Fruit fly (Drosophila melanogaster) whole organism, wandering third instar larva: ENCODE results near the gene MESK4.

Source experiments
- Abd-B ChIP-seq: fragments of >200 bp; optimal IDR thresholded peaks from 2 replicates; lab custom pipeline; 2017; ENCODE audit warnings: missing biosample characterization, missing genetic modification characterization
- CG32264 ChIP-seq: fragments of 200-800 bp; sonication (Bioruptor generic); optimal IDR thresholded peaks from 2 replicates; lab custom pipeline; 2016; ENCODE audit warnings: missing biosample characterization, missing genetic modification characterization
- CG9705 ChIP-seq: fragments of 200-800 bp; sonication (Bioruptor generic); optimal IDR thresholded peaks from 2 replicates; lab custom pipeline; 2018; ENCODE audit warnings: missing biosample characterization, mild to moderate bottlenecking, missing genetic modification characterization
- CrebA ChIP-seq: fragments of 200-800 bp; sonication (Bioruptor generic); optimal IDR thresholded peaks from 2 replicates; lab custom pipeline; 2016; ENCODE audit warnings: missing biosample characterization, mild to moderate bottlenecking, missing genetic modification characterization, borderline replicate concordance
- Dfd ChIP-seq: fragments of >200 bp; optimal IDR thresholded peaks from 2 replicates; lab custom pipeline; 2017; ENCODE audit warnings: missing biosample characterization, missing genetic modification characterization
- GATAd ChIP-seq: sonication (Bioruptor generic); optimal IDR thresholded peaks from 2 replicates; lab custom pipeline; 2016; ENCODE audit warnings: missing biosample characterization, missing genetic modification characterization
- HLH106 ChIP-seq: fragments of 200-800 bp; optimal IDR thresholded peaks from 3 replicates; lab custom pipeline; 2019; ENCODE audit warnings: missing biosample characterization, mild to moderate bottlenecking, missing genetic modification characterization, moderate library complexity
- Hnf4 ChIP-seq: fragments of 200-800 bp; sonication (Bioruptor generic); optimal IDR thresholded peaks from 2 replicates; lab custom pipeline; 2016; ENCODE audit warnings: missing biosample characterization, mild to moderate bottlenecking, missing genetic modification characterization
- Hr83 ChIP-seq: fragments of 200-300 bp; sonication (Bioruptor generic); optimal IDR thresholded peaks from 2 replicates; lab custom pipeline; 2016; ENCODE audit warnings: missing biosample characterization, mild to moderate bottlenecking, missing genetic modification characterization, moderate library complexity; ENCODE audit not compliant: poor library complexity, severe bottlenecking
- Jra ChIP-seq: sonication (Bioruptor generic); optimal IDR thresholded peaks from 2 replicates; lab custom pipeline; 2016; ENCODE audit warnings: missing biosample characterization, missing genetic modification characterization
- Mio ChIP-seq: sonication (Bioruptor generic); optimal IDR thresholded peaks from 2 replicates; lab custom pipeline; 2016; ENCODE audit warnings: missing biosample characterization, missing genetic modification characterization
- Myc ChIP-seq: fragments of >200 bp; optimal IDR thresholded peaks from 2 replicates; lab custom pipeline; 2017
- N ChIP-seq: fragments of >200 bp; optimal IDR thresholded peaks from 2 replicates; lab custom pipeline; 2018; ENCODE audit warnings: missing biosample characterization, missing external identifiers, missing genetic modification characterization
- OdsH ChIP-seq: fragments of 200-800 bp; sonication (Bioruptor generic); optimal IDR thresholded peaks from 2 replicates; lab custom pipeline; 2016; ENCODE audit warnings: missing biosample characterization, mild to moderate bottlenecking, missing genetic modification characterization
- Rel ChIP-seq, 2 experiments: fragments of 200-800 bp; sonication (Bioruptor generic) in 1 of 2; optimal IDR thresholded peaks; 2 replicates in 1 of 2; 3 replicates in 1 of 2; lab custom pipeline; 2016 to 2019; ENCODE audit warnings: mild to moderate bottlenecking in 2 of 2, missing biosample characterization in 2 of 2, missing genetic modification characterization in 2 of 2, moderate library complexity in 1 of 2
- Sp1 ChIP-seq: fragments of 200-800 bp; sonication (Bioruptor generic); optimal IDR thresholded peaks from 3 replicates; lab custom pipeline; 2019; ENCODE audit warnings: missing biosample characterization, mild to moderate bottlenecking, missing genetic modification characterization, moderate library complexity
- Vsx2 ChIP-seq: fragments of 200-300, 225-300 bp; sonication (Bioruptor generic); optimal IDR thresholded peaks from 2 replicates; lab custom pipeline; 2018; ENCODE audit warnings: missing biosample characterization, missing genetic modification characterization; ENCODE audit not compliant: partially characterized antibody
- br ChIP-seq: fragments of 200-800 bp; sonication (Bioruptor generic); optimal IDR thresholded peaks from 2 replicates; lab custom pipeline; 2016; ENCODE audit warnings: missing biosample characterization, missing genetic modification characterization
- brk ChIP-seq: fragments of 200-800 bp; sonication (Bioruptor generic); optimal IDR thresholded peaks from 2 replicates; lab custom pipeline; 2016; ENCODE audit warnings: missing biosample characterization, mild to moderate bottlenecking, missing genetic modification characterization
- dl ChIP-seq, 2 experiments: fragments of 175-275, 200-275 bp in 1 of 2; fragments of 200-275 bp in 1 of 2; sonication (Bioruptor generic); optimal IDR thresholded peaks; lab custom pipeline; 2018; ENCODE audit warnings: mild to moderate bottlenecking in 2 of 2, missing biosample characterization in 2 of 2, missing genetic modification characterization in 2 of 2, moderate library complexity in 2 of 2; ENCODE audit not compliant: partially characterized antibody in 2 of 2, insufficient read depth in 1 of 2
- dmrt93B ChIP-seq: fragments of 200-800 bp; sonication (Bioruptor generic); optimal IDR thresholded peaks from 2 replicates; lab custom pipeline; 2018; ENCODE audit warnings: missing biosample characterization, mild to moderate bottlenecking, missing genetic modification characterization
- dsf ChIP-seq: sonication (Bioruptor generic); optimal IDR thresholded peaks from 2 replicates; lab custom pipeline; 2016; ENCODE audit warnings: missing biosample characterization, missing genetic modification characterization, borderline replicate concordance
- ey ChIP-seq: fragments of 200-800 bp; sonication (Bioruptor generic); optimal IDR thresholded peaks from 2 replicates; lab custom pipeline; 2016; ENCODE audit warnings: missing biosample characterization, missing genetic modification characterization
- foxo ChIP-seq, 2 experiments: fragments of 200-800 bp; sonication (Bioruptor generic); optimal IDR thresholded peaks; 2 replicates in 1 of 2; 3 replicates in 1 of 2; lab custom pipeline; 2016 to 2017; ENCODE audit warnings: missing biosample characterization in 2 of 2, missing genetic modification characterization in 2 of 2
- fru ChIP-seq: fragments of 200-800 bp; sonication (Bioruptor generic); optimal IDR thresholded peaks from 3 replicates; lab custom pipeline; 2016; ENCODE audit warnings: missing biosample characterization, mild to moderate bottlenecking, missing genetic modification characterization
- h ChIP-seq: fragments of 200-800 bp; sonication (Bioruptor generic); optimal IDR thresholded peaks from 3 replicates; lab custom pipeline; 2016; ENCODE audit warnings: missing biosample characterization, mild to moderate bottlenecking, missing genetic modification characterization
- jim ChIP-seq: fragments of 175-275, 200-325 bp; sonication (Bioruptor generic); optimal IDR thresholded peaks from 2 replicates; lab custom pipeline; 2016; ENCODE audit warnings: missing biosample characterization, mild to moderate bottlenecking, missing genetic modification characterization
- pan ChIP-seq: fragments of >200 bp; optimal IDR thresholded peaks from 2 replicates; lab custom pipeline; 2017
- psq ChIP-seq: fragments of 200-800 bp; sonication (Bioruptor generic); optimal IDR thresholded peaks from 3 replicates; lab custom pipeline; 2017; ENCODE audit warnings: missing biosample characterization, mild to moderate bottlenecking, missing genetic modification characterization, moderate library complexity
- sv ChIP-seq: fragments of 200-800 bp; sonication (Bioruptor generic); optimal IDR thresholded peaks from 3 replicates; lab custom pipeline; 2016; ENCODE audit warnings: missing biosample characterization, missing genetic modification characterization
- usp ChIP-seq: fragments of >200 bp; optimal IDR thresholded peaks from 2 replicates; lab custom pipeline; 2017; ENCODE audit warnings: missing biosample characterization, missing genetic modification characterization
- woc ChIP-seq: sonication (Bioruptor generic); optimal IDR thresholded peaks from 2 replicates; lab custom pipeline; 2016; ENCODE audit warnings: missing biosample characterization, mild to moderate bottlenecking, missing genetic modification characterization

MESK4 gene

DNA sequence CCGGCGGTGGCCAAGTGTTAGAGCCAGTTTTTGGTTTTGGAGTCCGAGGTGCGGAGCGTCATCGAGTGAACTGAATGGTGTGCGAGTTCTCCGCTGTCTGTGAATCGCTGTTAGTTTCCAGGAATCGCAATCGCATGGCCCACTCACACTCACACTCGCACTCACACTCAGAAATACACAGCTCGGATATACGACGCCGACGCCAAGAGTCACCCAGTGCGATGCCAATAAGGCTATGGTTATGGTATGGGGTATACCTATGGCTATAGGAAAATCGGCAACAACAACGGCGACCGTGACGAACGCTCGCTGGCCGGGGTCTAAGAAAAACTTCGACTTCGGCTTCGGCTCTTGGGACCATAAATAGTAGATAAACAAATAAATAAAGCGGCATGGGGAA lies 16.5 kb upstream of the MESK4 start, which contains the start of gene Abd-B:
Gene Abd-B (minus strand): TSS at position 101 of the 400 bp plus-strand sequence.
- TF ChIP-seq Hnf4 = no peak

DNA sequence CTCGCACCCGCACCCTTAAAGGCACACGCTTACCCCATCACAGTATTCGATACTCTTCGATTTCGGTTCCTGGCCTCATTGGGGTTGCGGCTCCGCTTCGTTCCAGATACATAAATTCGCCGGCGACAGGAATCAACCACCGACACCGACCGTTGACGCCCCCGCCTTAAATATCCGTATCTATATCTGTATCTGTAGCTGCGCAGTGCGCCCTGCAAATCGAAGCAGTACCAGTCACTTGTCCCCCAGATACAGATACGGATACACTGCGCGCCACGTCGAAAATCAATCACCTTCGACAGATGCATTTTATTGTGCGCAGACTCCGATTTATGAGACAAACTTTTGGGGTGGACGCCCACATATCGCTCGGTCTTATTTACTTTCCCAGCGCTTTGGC lies 16.0 kb upstream of the MESK4 start:
- TF ChIP-seq Abd-B (GFP tag; lab: Kevin White, UChicago) (no peak), ey (GFP tag; lab: Kevin White, UChicago) (no peak), CG9705 (no peak), sv (GFP tag; lab: Kevin White, UChicago) (no peak), Myc (lab: Kevin White, UChicago) (no peak), psq (GFP tag; lab: Kevin White, UChicago) (no peak), Mio (GFP tag; lab: Kevin White, UChicago) (no peak), CG32264 (GFP tag; lab: Kevin White, UChicago) (no peak)

DNA sequence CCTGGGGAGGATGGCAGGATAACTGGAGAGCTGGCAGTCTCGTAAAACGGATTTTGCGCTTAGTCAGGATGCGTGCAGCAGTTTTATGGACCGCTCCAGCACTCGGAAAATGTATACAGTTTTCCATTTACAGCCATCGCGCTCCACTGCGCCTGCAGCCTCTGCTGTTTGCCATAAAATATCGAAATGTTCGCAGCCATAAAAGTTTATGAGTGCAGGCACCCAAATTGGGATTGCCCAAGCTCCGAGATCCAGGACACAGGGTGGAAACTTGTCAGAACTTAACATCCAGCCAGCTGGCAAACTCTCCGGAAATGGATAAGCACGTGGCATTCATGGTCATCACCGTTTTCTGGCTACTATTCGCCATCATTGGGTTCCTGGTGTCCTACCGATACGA lies 13.7 kb upstream of the MESK4 start, which contains the start of gene VhaM9.7-d:
Gene VhaM9.7-d (plus strand): TSS at position 301 of the 400 bp plus-strand sequence.
- no peak for TF ChIP-seq Sp1 (GFP tag; lab: Kevin White, UChicago)
- TF ChIP-seq GATAd = no peak
- no peak for TF ChIP-seq dmrt93B
- TF ChIP-seq Abd-B (GFP tag; lab: Kevin White, UChicago) = no peak
- TF ChIP-seq usp = no peak
- no peak for TF ChIP-seq OdsH
- no peak for TF ChIP-seq HLH106 (tag; lab: Kevin White, UChicago)
- TF ChIP-seq dsf (GFP tag; lab: Kevin White, UChicago) = no peak
- TF ChIP-seq, all 38 proteins: peak for 0

DNA sequence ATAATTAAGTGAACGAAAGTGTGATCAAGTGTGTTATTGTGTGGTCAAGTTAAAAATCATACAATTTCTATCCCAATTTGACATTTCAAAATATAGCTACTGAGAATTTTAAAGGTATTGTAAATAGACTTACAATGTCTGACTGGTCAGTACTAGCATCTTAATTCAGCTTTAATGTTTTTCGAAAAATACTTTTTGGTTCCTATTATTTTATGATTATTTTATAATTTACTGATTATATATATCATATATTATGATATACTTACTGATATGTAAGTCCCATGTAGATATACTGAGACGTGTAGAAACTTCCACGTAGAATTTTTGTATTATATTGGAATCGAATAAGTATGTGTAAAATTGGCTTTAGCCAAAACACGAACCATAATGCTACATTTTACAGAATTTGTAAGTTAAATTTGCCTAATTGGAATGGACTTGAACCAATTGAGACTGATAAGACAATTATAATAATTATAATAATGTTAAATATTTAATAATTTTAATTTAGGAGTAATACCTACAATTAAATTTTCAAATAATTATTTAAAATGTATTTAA lies 10.8 kb upstream of the MESK4 start, which contains the start of gene Actn3:
Gene Actn3 (minus strand): TSS at position 51 of the 561 bp plus-strand sequence.
- TF ChIP-seq Myc (lab: Kevin White, UChicago) = peak; percentile 21
- no peak for TF ChIP-seq CrebA

DNA sequence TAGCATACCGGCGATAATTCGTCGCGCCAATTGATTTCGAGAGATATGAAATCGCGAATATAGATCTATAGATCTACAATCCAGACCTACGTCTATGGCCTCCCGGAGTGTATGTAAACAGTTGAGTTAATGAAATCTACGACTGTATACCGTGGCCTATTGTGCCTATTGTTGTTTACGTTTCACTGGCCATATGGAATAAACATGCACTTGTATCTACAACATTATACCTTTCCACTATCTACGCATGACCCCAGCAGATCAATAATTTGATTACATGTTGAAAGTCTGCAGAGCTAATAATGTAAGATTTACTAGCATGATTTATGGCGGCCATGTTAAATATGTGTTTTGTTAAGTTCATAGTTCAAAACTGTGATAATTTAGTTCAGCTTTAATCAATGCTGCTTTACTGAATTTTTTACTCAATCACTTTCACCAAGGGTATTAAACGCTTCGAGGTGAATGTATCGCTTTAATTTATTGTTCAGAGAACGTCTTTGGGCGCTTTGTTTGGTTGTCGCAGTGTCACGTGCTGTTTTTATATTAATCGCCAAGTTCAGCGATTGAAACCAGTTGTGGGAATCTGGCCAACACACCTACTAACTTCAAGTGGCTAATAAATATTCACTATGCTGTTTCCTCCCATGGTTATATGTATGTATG lies 7.5 kb upstream of the MESK4 start:
- no peak for TF ChIP-seq jim
- TF ChIP-seq Abd-B (GFP tag; lab: Kevin White, UChicago) = no peak
- no peak for TF ChIP-seq woc (GFP tag; lab: Kevin White, UChicago)
- no peak for TF ChIP-seq CrebA

DNA sequence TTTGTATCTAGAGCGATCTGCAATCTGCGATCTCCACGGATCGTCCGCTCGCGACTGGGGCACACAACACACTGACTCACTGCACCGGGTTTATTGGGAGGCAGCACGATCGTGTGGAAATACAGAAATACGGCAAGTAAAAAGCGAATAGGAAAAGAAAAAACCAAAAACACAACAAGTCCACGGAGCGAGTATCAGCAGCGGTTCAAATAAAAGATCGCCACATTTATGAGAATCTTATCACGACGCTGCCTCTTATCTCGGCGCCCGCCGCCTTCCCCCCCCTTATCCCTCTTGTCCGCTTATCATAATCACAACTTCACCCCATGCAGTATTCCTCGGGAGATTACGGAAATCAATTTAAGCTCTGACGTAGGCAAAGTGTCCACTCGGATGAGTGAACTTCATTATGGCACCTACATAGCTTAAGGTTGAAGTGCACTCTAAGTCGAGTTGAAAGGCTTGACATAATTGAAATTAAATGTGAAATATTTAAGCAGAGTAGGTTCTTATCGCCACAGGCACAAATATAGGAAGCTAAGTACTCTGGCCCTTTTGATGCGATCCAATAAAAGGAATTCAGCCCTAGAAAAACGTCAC lies 6.4 kb upstream of the MESK4 start, which contains the start of gene AhcyL2:
Gene AhcyL2 (minus strand): TSS at position 51 of the 600 bp plus-strand sequence.
- TF ChIP-seq foxo (GFP tag; optimal IDR thresholded peaks at IDR 0.05; lab: Kevin White, UChicago) (peak in 1 of 2 experiments; percentile 15), HLH106 (tag; lab: Kevin White, UChicago) (no peak), brk (GFP tag; lab: Kevin White, UChicago) (peak; percentile 79), Jra (peak; percentile 19), psq (GFP tag; lab: Kevin White, UChicago) (peak; percentile 10), br (peak; percentile 11), CG32264 (GFP tag; lab: Kevin White, UChicago) (no peak), h (peak; percentile 82), Hr83 (GFP tag; lab: Kevin White, UChicago) (peak; percentile 8), N (GFP tag; lab: Kevin White, UChicago) (no peak), pan (lab: Kevin White, UChicago) (no peak), Sp1 (GFP tag; lab: Kevin White, UChicago) (peak; percentile 45), dmrt93B (no peak), Dfd (no peak), Mio (GFP tag; lab: Kevin White, UChicago) (no peak), woc (GFP tag; lab: Kevin White, UChicago) (no peak), dl (GFP tag; optimal IDR thresholded peaks at IDR 0.05; lab: Kevin White, UChicago; ENCODE audit: insufficient read depth in 1 of 2, partially characterized antibody in 2 of 2) (peak in 1 of 2 experiments; percentile 45), dsf (GFP tag; lab: Kevin White, UChicago) (no peak), OdsH (no peak), Vsx2 (GFP tag; lab: Kevin White, UChicago) (no peak), Rel (GFP tag; optimal IDR thresholded peaks at IDR 0.05; lab: Kevin White, UChicago) (no peak), Rel (tag; optimal IDR thresholded peaks at IDR 0.05; lab: Kevin White, UChicago) (peak; percentile 84), fru (GFP tag; lab: Kevin White, UChicago) (no peak), ey (GFP tag; lab: Kevin White, UChicago) (no peak)
